Worm (Caenorhabditis elegans): ENCODE measurements around the gene Y41C4A.11.

ce11 chrIII:11704377-11704978 is 15.2 kb upstream of the Y41C4A.11 start:
- TF ChIP-seq tbx-37 (GFP tag; conservative IDR thresholded peaks at IDR 0.05) (no peak), flt-1 (GFP tag; IDR thresholded peaks at IDR 0.05) (no peak)

Measured in whole organism, early embryonic.